Worm (Caenorhabditis elegans): ENCODE data around the gene egg-1.

Gene egg-1

DNA sequence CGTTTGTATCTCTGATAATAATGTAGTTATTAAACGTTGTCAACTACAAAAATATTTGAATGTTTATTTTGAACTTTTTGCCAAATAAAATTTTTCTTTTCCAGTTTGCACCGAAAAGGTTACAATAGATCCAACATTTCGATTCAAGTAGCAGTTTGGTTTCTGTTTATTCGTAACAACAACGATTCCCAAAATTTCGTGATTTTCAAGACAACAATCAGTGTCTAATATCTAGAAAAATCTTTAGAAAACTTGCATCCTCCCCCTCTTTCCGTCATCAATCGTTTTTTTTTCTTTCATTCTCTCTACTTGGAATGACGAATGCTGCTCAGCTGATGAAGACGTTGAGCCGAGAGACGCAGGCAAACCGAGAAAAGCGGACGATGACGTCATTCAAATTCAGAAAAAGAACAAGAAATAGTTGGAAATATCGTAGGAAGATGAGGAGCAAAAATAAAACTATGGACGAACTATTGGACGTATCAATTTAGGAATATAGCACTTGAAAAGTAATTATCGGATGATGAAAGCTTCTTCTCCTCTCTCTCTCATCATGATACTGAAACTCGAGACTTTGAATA lies 30.6 kb downstream of the egg-1 start:
- TF ChIP-seq fos-1 (tag; optimal IDR thresholded peaks at IDR 0.05) (peak; percentile 57), C34B4.2 (tag; optimal IDR thresholded peaks at IDR 0.05) (no peak), Y116A8C.19 (tag; optimal IDR thresholded peaks at IDR 0.05; ENCODE audit: borderline replicate concordance) (no peak), vab-15 (tag; optimal IDR thresholded peaks at IDR 0.05) (no peak), F16B12.6 (tag; optimal IDR thresholded peaks at IDR 0.05) (no peak), zip-4 (GFP tag; optimal IDR thresholded peaks at IDR 0.05) (no peak), hlh-4 (tag; optimal IDR thresholded peaks at IDR 0.05) (no peak), snpc-4 (tag; optimal IDR thresholded peaks at IDR 0.05) (no peak), nhr-90 (tag; optimal IDR thresholded peaks at IDR 0.05; ENCODE audit: poor library complexity) (no peak), ces-1 (GFP tag; optimal IDR thresholded peaks at IDR 0.05) (no peak), mab-9 (GFP tag; IDR thresholded peaks at IDR 0.05) (peak; percentile 50; the same call in 1 of the 2 replicates), nhr-11 (tag; optimal IDR thresholded peaks at IDR 0.05) (peak; percentile 40), ztf-11 (tag; optimal IDR thresholded peaks at IDR 0.05) (peak in 1 of 2 experiments; percentile 19), tbx-2 (tag; optimal IDR thresholded peaks at IDR 0.05) (peak; percentile 49), ets-5 (GFP tag; IDR thresholded peaks at IDR 0.05) (no peak), zag-1 (tag; optimal IDR thresholded peaks at IDR 0.05) (no peak), C16A3.4 (tag; optimal IDR thresholded peaks at IDR 0.05) (peak; percentile 10), ceh-82 (tag; optimal IDR thresholded peaks at IDR 0.05) (peak; percentile 24 to 43 (median 24)), mep-1 (tag; optimal IDR thresholded peaks at IDR 0.05) (peak; percentile 62), nhr-85 (tag) (no peak), nhr-71 (tag; optimal IDR thresholded peaks at IDR 0.05) (peak; percentile 91), dsc-1 (tag; optimal IDR thresholded peaks at IDR 0.05) (peak; percentile 74), skn-1 (tag; optimal IDR thresholded peaks at IDR 0.05) (no peak), pag-3 (tag; optimal IDR thresholded peaks at IDR 0.05; ENCODE audit: borderline replicate concordance, insufficient read depth) (no peak), sup-37 (GFP tag; optimal IDR thresholded peaks at IDR 0.05) (no peak), lsy-2 (tag; optimal IDR thresholded peaks at IDR 0.05) (peak; percentile 51 to 71), egl-27 (tag; optimal IDR thresholded peaks at IDR 0.05) (peak in 1 of 2 experiments; percentile 37), nhr-12 (tag; optimal IDR thresholded peaks at IDR 0.05) (no peak), unc-86 (tag; optimal IDR thresholded peaks at IDR 0.05) (peak; percentile 81), dpl-1 (GFP tag; optimal IDR thresholded peaks at IDR 0.05) (peak in 1 of 3 experiments; percentile 35), nhr-237 (tag; optimal IDR thresholded peaks at IDR 0.05) (no peak), tlp-1 (tag; optimal IDR thresholded peaks at IDR 0.05) (no peak), ceh-90 (tag; optimal IDR thresholded peaks at IDR 0.05) (no peak), C04F5.9 (tag; optimal IDR thresholded peaks at IDR 0.05) (no peak), snu-23 (GFP tag; optimal IDR thresholded peaks at IDR 0.05) (peak; percentile 27), unc-62 (GFP tag; optimal IDR thresholded peaks at IDR 0.05) (no peak), swsn-7 (tag; optimal IDR thresholded peaks at IDR 0.05) (peak; percentile 77), nhr-28 (tag; optimal IDR thresholded peaks at IDR 0.05) (no peak), nhr-77 (tag; optimal IDR thresholded peaks at IDR 0.05) (no peak), ama-1 (optimal IDR thresholded peaks at IDR 0.05) (no peak), ceh-63 (GFP tag; optimal IDR thresholded peaks at IDR 0.05) (peak; percentile 57), unc-130 (tag; optimal IDR thresholded peaks at IDR 0.05) (no peak), efl-3 (GFP tag; optimal IDR thresholded peaks at IDR 0.05) (no peak), unc-98 (GFP tag; IDR thresholded peaks at IDR 0.05) (no peak), ceh-88 (GFP tag; IDR thresholded peaks at IDR 0.05) (0 out of 2 replicates have a peak, but pooled peaks have one; percentile 7), mdl-1 (tag; optimal IDR thresholded peaks at IDR 0.05) (no peak), isw-1 (GFP tag; IDR thresholded peaks at IDR 0.05) (peak; percentile 19; the same call in 1 of the 2 replicates), fkh-4 (tag; optimal IDR thresholded peaks at IDR 0.05; ENCODE audit: borderline replicate concordance) (no peak), egl-13 (tag; optimal IDR thresholded peaks at IDR 0.05) (peak; percentile 78), ceh-8 (GFP tag; optimal IDR thresholded peaks at IDR 0.05) (no peak), jun-1 (tag; optimal IDR thresholded peaks at IDR 0.05) (no peak), fkh-8 (tag; optimal IDR thresholded peaks at IDR 0.05) (peak; percentile 97), aly-2 (tag; optimal IDR thresholded peaks at IDR 0.05) (no peak)

Measured in whole organism, L1 larva.